Worm (Caenorhabditis elegans): Measurements from ENCODE around the gene try-11.

Gene try-11

DNA sequence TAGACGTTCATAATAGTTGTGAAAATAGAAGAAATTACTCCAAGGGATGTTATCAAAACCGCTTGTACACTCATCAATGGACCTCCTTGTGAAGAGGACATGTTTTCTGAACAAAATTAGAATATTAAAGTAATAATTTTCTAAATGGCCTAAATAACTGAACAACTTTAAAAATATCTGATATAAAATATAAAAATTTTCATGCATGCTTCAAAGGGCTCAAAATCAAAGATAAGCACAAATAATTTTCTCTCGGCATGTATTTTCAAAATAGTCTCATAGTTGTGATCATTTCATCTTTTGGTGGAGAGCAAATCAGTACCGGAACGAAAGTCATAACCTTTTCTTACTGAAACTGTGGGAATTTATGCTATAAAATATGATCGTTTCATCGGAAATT is 33.5 kb downstream of the try-11 start, which contains the start of gene srbc-8:
TSS of gene srbc-8 (minus strand) at position 101 of the 400 bp plus-strand sequence.
- TF ChIP-seq aha-1 (tag) (no peak), snpc-4 (tag; optimal IDR thresholded peaks at IDR 0.05) (no peak), zip-11 (GFP tag; IDR thresholded peaks at IDR 0.05) (no peak), zfp-2 (tag; optimal IDR thresholded peaks at IDR 0.05) (no peak), aly-2 (tag; optimal IDR thresholded peaks at IDR 0.05) (no peak), pha-4 (GFP tag; IDR thresholded peaks at IDR 0.05) (no peak), pha-4 (tag; optimal IDR thresholded peaks at IDR 0.05) (no peak), mes-2 (tag; optimal IDR thresholded peaks at IDR 0.05; ENCODE audit: poor library complexity, severe bottlenecking) (no peak), unc-62 (GFP tag; optimal IDR thresholded peaks at IDR 0.05 in 1 of 2) (no peak), unc-62 (tag; optimal IDR thresholded peaks at IDR 0.05) (no peak), skn-1 (tag; optimal IDR thresholded peaks at IDR 0.05) (no peak), daf-16 (GFP tag; optimal IDR thresholded peaks at IDR 0.05) (no peak), daf-16 (tag; optimal IDR thresholded peaks at IDR 0.05) (no peak)

DNA sequence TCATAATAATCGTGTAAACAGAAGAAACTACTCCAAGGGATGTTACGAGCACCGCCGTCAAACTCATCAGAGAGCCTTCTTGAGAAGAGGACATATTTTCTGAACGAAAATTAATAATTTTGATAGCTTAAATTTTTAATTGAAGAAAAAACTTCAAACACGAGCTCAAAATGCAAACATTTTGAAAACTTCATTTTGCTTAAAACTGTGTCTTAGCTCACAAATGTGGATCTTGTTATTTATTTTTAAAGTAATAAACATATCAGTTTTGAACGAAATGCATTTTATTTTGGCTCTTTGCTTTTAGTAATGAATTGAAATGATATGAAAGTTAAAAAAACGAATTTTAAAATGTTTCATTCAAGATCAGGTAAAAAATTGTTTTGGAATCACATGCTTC is 36.0 kb downstream of the try-11 start, which contains the start of gene srbc-7:
TSS of gene srbc-7 (minus strand) at position 101 of the 400 bp plus-strand sequence.
- no peak for TF ChIP-seq lin-39 (tag; optimal IDR thresholded peaks at IDR 0.05)
- no peak for TF ChIP-seq madf-9 (GFP tag; conservative IDR thresholded peaks at IDR 0.05)
- TF ChIP-seq nhr-25 (tag; optimal IDR thresholded peaks at IDR 0.05; ENCODE audit: borderline replicate concordance, insufficient read depth), result no peak
- no peak for TF ChIP-seq gei-8 (GFP tag; optimal IDR thresholded peaks at IDR 0.05)
- TF ChIP-seq zfp-3 (GFP tag; conservative IDR thresholded peaks at IDR 0.05), result no peak

DNA sequence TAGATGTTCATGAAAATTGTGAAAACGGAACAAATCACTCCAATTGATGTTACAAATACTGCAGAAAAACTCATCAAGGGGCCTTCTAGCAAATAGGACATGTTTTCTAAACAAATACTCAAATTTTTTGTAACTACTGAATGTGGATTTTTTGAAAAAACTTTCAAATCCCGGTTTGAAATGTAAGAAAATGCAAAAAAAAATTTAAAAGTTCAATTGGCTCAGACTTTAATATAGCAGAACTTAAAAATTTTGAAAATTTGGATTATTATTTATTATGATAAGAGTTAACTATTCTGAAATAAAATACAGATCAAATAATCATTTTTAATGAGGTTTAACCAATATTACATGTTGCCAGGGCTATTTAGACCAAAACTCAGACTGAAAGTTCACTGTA is 38.8 kb downstream of the try-11 start, which contains the start of gene srbc-9:
TSS of gene srbc-9 (minus strand) at position 101 of the 400 bp plus-strand sequence.
- TF ChIP-seq skn-1 (tag; optimal IDR thresholded peaks at IDR 0.05) (no peak), nhr-11 (tag; optimal IDR thresholded peaks at IDR 0.05) (no peak), tag-97 (GFP tag; IDR thresholded peaks at IDR 0.05) (no peak)

- TF ChIP-seq nhr-25 (tag; optimal IDR thresholded peaks at IDR 0.05; ENCODE audit: borderline replicate concordance, insufficient read depth) (no peak), snpc-4 (tag; optimal IDR thresholded peaks at IDR 0.05) (no peak), pha-4 (GFP tag; IDR thresholded peaks at IDR 0.05) (no peak), pha-4 (tag; optimal IDR thresholded peaks at IDR 0.05) (no peak), mdl-1 (tag; optimal IDR thresholded peaks at IDR 0.05) (no peak), aly-2 (tag; optimal IDR thresholded peaks at IDR 0.05) (no peak), mxl-2 (GFP tag; conservative IDR thresholded peaks at IDR 0.05) (no peak), nhr-102 (tag; optimal IDR thresholded peaks at IDR 0.05) (no peak), egl-27 (tag; optimal IDR thresholded peaks at IDR 0.05) (no peak), spr-3 (GFP tag; optimal IDR thresholded peaks at IDR 0.05) (no peak), zag-1 (tag; optimal IDR thresholded peaks at IDR 0.05) (no peak), spr-1 (tag; optimal IDR thresholded peaks at IDR 0.05) (no peak), ZK546.5 (tag; optimal IDR thresholded peaks at IDR 0.05) (no peak), nhr-237 (tag; optimal IDR thresholded peaks at IDR 0.05) (no peak)
These were observed 41.4 kb downstream of the try-11 start, which contains the start of gene srbc-10 for ce11 chrV:7492924-7493323. Gene srbc-10, minus strand, starts transcription at chrV:7493024.

ce11 chrV:7495189-7495588 is 43.7 kb downstream of the try-11 start, which contains the start of gene srbc-11:
Gene srbc-11, minus strand, starts transcription at chrV:7495289.
- TF ChIP-seq T26A8.4 (GFP tag; IDR thresholded peaks at IDR 0.05), result no peak
- no peak for TF ChIP-seq gei-8 (GFP tag; optimal IDR thresholded peaks at IDR 0.05)
- TF ChIP-seq T20F7.1 (GFP tag; optimal IDR thresholded peaks at IDR 0.05), result no peak
- no peak for TF ChIP-seq lin-39 (tag; optimal IDR thresholded peaks at IDR 0.05)
- TF ChIP-seq lin-1 (GFP tag; IDR thresholded peaks at IDR 0.05), result no peak
- TF ChIP-seq mes-2 (tag; optimal IDR thresholded peaks at IDR 0.05; ENCODE audit: poor library complexity, severe bottlenecking), result no peak
- TF ChIP-seq dmd-8 (GFP tag; IDR thresholded peaks at IDR 0.05), result no peak
- no peak for TF ChIP-seq madf-5 (GFP tag; IDR thresholded peaks at IDR 0.05)
- TF ChIP-seq mdl-1 (tag; optimal IDR thresholded peaks at IDR 0.05), result no peak
- no peak for TF ChIP-seq ama-1 (optimal IDR thresholded peaks at IDR 0.05)
- TF ChIP-seq nhr-111 (GFP tag; optimal IDR thresholded peaks at IDR 0.05), result no peak
- TF ChIP-seq dpl-1 (GFP tag; optimal IDR thresholded peaks at IDR 0.05), result no peak
- no peak for TF ChIP-seq duxl-1 (tag; optimal IDR thresholded peaks at IDR 0.05; ENCODE audit: poor library complexity)
- no peak for TF ChIP-seq ztf-11 (tag; optimal IDR thresholded peaks at IDR 0.05)
- no peak for TF ChIP-seq lir-3 (tag; optimal IDR thresholded peaks at IDR 0.05)

Data from whole organism, L4 larva.